Worm (Caenorhabditis elegans): ENCODE measurements around the gene emb-1.
A peak's percentile ranks its signal among the peaks of the same experiment; 100 is the strongest.
"Not testable (repeated sequence)": the region's sequence is repeated elsewhere in the genome, so short reads cannot be mapped to it uniquely, and the experiment has no call there.

Gene emb-1

ce11 chrIII:5211137-5211648 is 38.0 kb downstream of the emb-1 start (continued):
- peak; percentile 76 for TF ChIP-seq spr-3 (GFP tag; optimal IDR thresholded peaks at IDR 0.05)
- TF ChIP-seq F49E8.2 (tag; optimal IDR thresholded peaks at IDR 0.05; ENCODE audit: borderline replicate concordance) = peak; percentile 55
- 0 out of 2 replicates have a peak, but pooled peaks have one; percentile 61 for TF ChIP-seq F26F4.8 (GFP tag; conservative IDR thresholded peaks at IDR 0.05)
- peak; percentile 57 for TF ChIP-seq F37D6.2 (tag; optimal IDR thresholded peaks at IDR 0.05)
- peak; percentile 73 for TF ChIP-seq lin-1 (GFP tag; IDR thresholded peaks at IDR 0.05)
- 0 out of 2 replicates have a peak, but pooled peaks have one; percentile 68 for TF ChIP-seq zip-11 (GFP tag; IDR thresholded peaks at IDR 0.05)
- peak; percentile 14 for TF ChIP-seq aha-1 (tag)
- TF ChIP-seq mdt-29 (GFP tag; IDR thresholded peaks at IDR 0.05) = peak; percentile 76
- peak; percentile 81; the same call in 1 of the 2 replicates for TF ChIP-seq hmg-1.1 (GFP tag; IDR thresholded peaks at IDR 0.05)
- peak; percentile 76 for TF ChIP-seq mep-1 (tag; optimal IDR thresholded peaks at IDR 0.05)
- peak; percentile 82 for TF ChIP-seq pha-4 (GFP tag; IDR thresholded peaks at IDR 0.05)
- not testable (repeated sequence) for TF ChIP-seq pha-4 (tag; optimal IDR thresholded peaks at IDR 0.05)
- TF ChIP-seq arid-1 (GFP tag; conservative IDR thresholded peaks at IDR 0.05) = peak; percentile 82; the same call in 1 of the 2 replicates
- peak; percentile 53; the same call in 1 of the 2 replicates for TF ChIP-seq zfp-3 (GFP tag; conservative IDR thresholded peaks at IDR 0.05)
- TF ChIP-seq daf-8 (GFP tag; IDR thresholded peaks at IDR 0.05) = peak; percentile 88; the same call in 1 of the 2 replicates
- peak; percentile 68 for TF ChIP-seq dmd-8 (GFP tag; IDR thresholded peaks at IDR 0.05)
- peak; percentile 53; the same call in 1 of the 2 replicates for TF ChIP-seq lin-29 (GFP tag; IDR thresholded peaks at IDR 0.05)
- peak; percentile 84 for TF ChIP-seq ctbp-1 (GFP tag; IDR thresholded peaks at IDR 0.05)
- peak in 1 of 2 experiments; percentile 40 for TF ChIP-seq mdl-1 (tag; optimal IDR thresholded peaks at IDR 0.05)
- TF ChIP-seq dmd-9 (GFP tag; IDR thresholded peaks at IDR 0.05) = 0 out of 2 replicates have a peak, but pooled peaks have one; percentile 8
- TF ChIP-seq zip-2 (tag; optimal IDR thresholded peaks at IDR 0.05) = peak; percentile 52
- TF ChIP-seq zfp-2 (tag; optimal IDR thresholded peaks at IDR 0.05) = peak; percentile 11
- 0 out of 2 replicates have a peak, but pooled peaks have one; percentile 36 for TF ChIP-seq Y105C5A.15 (GFP tag; IDR thresholded peaks at IDR 0.05)
- TF ChIP-seq hlh-30 (tag; optimal IDR thresholded peaks at IDR 0.05; ENCODE audit: insufficient read depth) = peak; percentile 56
- TF ChIP-seq ZK337.2 (GFP tag; IDR thresholded peaks at IDR 0.05) = peak; percentile 47; the same call in 1 of the 2 replicates

- TF ChIP-seq unc-62 (GFP tag; optimal IDR thresholded peaks at IDR 0.05 in 1 of 2) = peak in 1 of 2 experiments; percentile 90
- TF ChIP-seq unc-62 (tag; optimal IDR thresholded peaks at IDR 0.05) = no peak
- no peak for TF ChIP-seq tag-97 (GFP tag; IDR thresholded peaks at IDR 0.05)
These were observed 40.9 kb downstream of the emb-1 start for ce11 chrIII:5214162-5214561.

ce11 chrIII:5215375-5215774 is 42.1 kb downstream of the emb-1 start, which contains the start of gene ZC155.4:
Gene ZC155.4, minus strand, starts transcription at chrIII:5215475.
- TF ChIP-seq zag-1 (tag; optimal IDR thresholded peaks at IDR 0.05) (no peak), snpc-1.2 (GFP tag; IDR thresholded peaks at IDR 0.05) (no peak), zip-2 (tag; optimal IDR thresholded peaks at IDR 0.05) (no peak), mes-2 (tag; optimal IDR thresholded peaks at IDR 0.05; ENCODE audit: poor library complexity, severe bottlenecking) (no peak), lin-38 (GFP tag; IDR thresholded peaks at IDR 0.05) (no peak), egl-43 (GFP tag; IDR thresholded peaks at IDR 0.05) (no peak), mxl-2 (GFP tag; conservative IDR thresholded peaks at IDR 0.05) (no peak), pqm-1 (tag; optimal IDR thresholded peaks at IDR 0.05) (no peak), nhr-48 (tag; optimal IDR thresholded peaks at IDR 0.05) (no peak), unc-39 (tag; optimal IDR thresholded peaks at IDR 0.05) (no peak), daf-16 (GFP tag; optimal IDR thresholded peaks at IDR 0.05) (no peak), daf-16 (tag; optimal IDR thresholded peaks at IDR 0.05) (no peak), nhr-102 (tag; optimal IDR thresholded peaks at IDR 0.05) (no peak), ama-1 (optimal IDR thresholded peaks at IDR 0.05) (no peak), D1046.2 (GFP tag; IDR thresholded peaks at IDR 0.05) (no peak), tag-97 (GFP tag; IDR thresholded peaks at IDR 0.05) (no peak), zip-11 (GFP tag; IDR thresholded peaks at IDR 0.05) (no peak), ztf-7 (tag; optimal IDR thresholded peaks at IDR 0.05) (no peak), nhr-28 (tag; optimal IDR thresholded peaks at IDR 0.05) (no peak)

All from whole organism, L4 larva.